Worm (Caenorhabditis elegans): ENCODE data around the gene Y57A10B.6.

Gene Y57A10B.6

DNA sequence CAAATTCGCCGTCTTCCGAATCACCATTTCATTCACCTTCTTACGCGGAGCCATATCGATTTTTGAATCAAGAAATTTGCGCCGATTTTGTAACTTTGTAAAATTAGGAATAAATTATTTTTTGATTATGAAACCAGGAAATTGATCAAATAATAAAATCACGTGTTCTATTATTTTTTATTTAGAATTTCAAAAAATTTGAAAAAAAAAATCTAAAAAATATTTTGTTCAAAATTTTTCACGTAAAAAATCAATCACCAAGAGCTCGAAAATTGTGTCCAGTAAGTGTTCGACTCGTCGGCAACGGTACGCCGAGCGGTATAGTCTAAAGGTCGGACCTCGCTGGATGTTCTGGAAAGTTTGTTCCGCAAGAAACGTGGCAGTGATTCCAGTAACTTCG is 3.8 kb downstream of the Y57A10B.6 start, which contains the start of gene Y57A10B.7:
Y57A10B.7 (minus strand) TSS at position 101 of the 400 bp plus-strand sequence.
- no peak for TF ChIP-seq lin-13 (GFP tag; optimal IDR thresholded peaks at IDR 0.05)
- no peak for TF ChIP-seq elt-3 (tag; optimal IDR thresholded peaks at IDR 0.05)
- no peak for TF ChIP-seq fkh-8 (tag; optimal IDR thresholded peaks at IDR 0.05)
- TF ChIP-seq ceh-63 (GFP tag; optimal IDR thresholded peaks at IDR 0.05) = no peak
- no peak for TF ChIP-seq hlh-17 (GFP tag; optimal IDR thresholded peaks at IDR 0.05; ENCODE audit: borderline replicate concordance)
- TF ChIP-seq mef-2 (tag; optimal IDR thresholded peaks at IDR 0.05) = no peak
- no peak for TF ChIP-seq mep-1 (tag; optimal IDR thresholded peaks at IDR 0.05)
- TF ChIP-seq pax-3 (tag; optimal IDR thresholded peaks at IDR 0.05) = no peak
- TF ChIP-seq ets-5 (GFP tag; IDR thresholded peaks at IDR 0.05) = no peak
- TF ChIP-seq grh-1 (GFP tag; IDR thresholded peaks at IDR 0.05) = no peak

DNA sequence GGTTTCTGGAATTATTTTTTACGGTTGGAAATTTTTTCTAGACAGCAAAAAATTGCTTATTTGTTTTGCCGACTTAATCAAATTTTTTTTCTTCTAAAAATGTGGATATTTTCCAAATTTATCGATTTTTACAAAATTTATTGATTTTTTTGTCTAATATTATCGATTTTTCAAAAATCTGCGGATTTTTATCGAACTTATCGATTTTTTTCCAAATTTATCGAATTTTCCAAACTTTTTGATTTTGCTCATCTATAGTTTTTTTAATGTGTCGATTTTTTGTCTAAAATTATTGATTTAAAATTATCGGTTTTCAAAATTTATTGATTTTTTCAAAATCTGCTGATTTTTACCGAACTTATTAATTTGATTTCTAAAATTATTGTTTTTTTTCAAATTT is 4.3 kb downstream of the Y57A10B.6 start:
- TF ChIP-seq grh-1 (GFP tag; IDR thresholded peaks at IDR 0.05) (no peak), C34B4.2 (tag; optimal IDR thresholded peaks at IDR 0.05) (no peak), unc-130 (tag; optimal IDR thresholded peaks at IDR 0.05) (no peak), isw-1 (GFP tag; IDR thresholded peaks at IDR 0.05) (no peak), mab-9 (GFP tag; IDR thresholded peaks at IDR 0.05) (no peak), nhr-11 (tag; optimal IDR thresholded peaks at IDR 0.05) (no peak), unc-62 (GFP tag; optimal IDR thresholded peaks at IDR 0.05) (no peak), nhr-12 (tag; optimal IDR thresholded peaks at IDR 0.05) (no peak), skn-1 (tag; optimal IDR thresholded peaks at IDR 0.05) (no peak), elt-3 (tag; optimal IDR thresholded peaks at IDR 0.05) (no peak), egl-13 (tag; optimal IDR thresholded peaks at IDR 0.05) (no peak), nhr-90 (tag; optimal IDR thresholded peaks at IDR 0.05; ENCODE audit: poor library complexity) (no peak), fkh-10 (GFP tag; optimal IDR thresholded peaks at IDR 0.05) (no peak), ces-1 (GFP tag; optimal IDR thresholded peaks at IDR 0.05) (no peak), mef-2 (tag; optimal IDR thresholded peaks at IDR 0.05) (no peak), tbx-2 (tag; optimal IDR thresholded peaks at IDR 0.05) (no peak), jun-1 (tag; optimal IDR thresholded peaks at IDR 0.05) (no peak), ceh-88 (GFP tag; IDR thresholded peaks at IDR 0.05) (no peak), nhr-84 (tag; optimal IDR thresholded peaks at IDR 0.05) (no peak), dpl-1 (GFP tag; optimal IDR thresholded peaks at IDR 0.05) (no peak)

DNA sequence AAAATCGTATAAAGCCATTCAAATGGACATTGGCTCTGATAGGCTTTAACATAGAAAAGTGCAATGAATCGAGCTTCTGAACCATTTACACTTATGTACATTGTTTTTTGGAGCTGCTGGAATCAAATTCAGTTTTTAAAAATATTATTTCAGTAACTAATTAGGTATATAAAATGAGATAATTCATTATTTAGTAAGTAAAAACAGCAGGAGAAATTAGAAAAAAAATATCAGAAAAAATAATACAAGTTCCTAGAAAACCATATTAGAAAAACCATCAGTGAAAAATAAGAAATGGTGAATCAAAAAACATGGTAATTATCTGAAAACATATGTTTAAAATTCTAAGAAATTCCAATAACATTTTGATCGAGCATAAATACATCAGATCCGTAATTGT is 7.8 kb downstream of the Y57A10B.6 start, which contains the start of gene F57G9.7:
F57G9.7 (minus strand) TSS at position 101 of the 400 bp plus-strand sequence.
- TF ChIP-seq pax-3 (tag; optimal IDR thresholded peaks at IDR 0.05) (peak; percentile 16), sox-4 (tag; optimal IDR thresholded peaks at IDR 0.05) (no peak), Y116A8C.19 (tag; optimal IDR thresholded peaks at IDR 0.05; ENCODE audit: borderline replicate concordance) (no peak), lir-3 (tag; optimal IDR thresholded peaks at IDR 0.05; ENCODE audit: poor library complexity) (no peak), fkh-8 (tag; optimal IDR thresholded peaks at IDR 0.05) (no peak)

DNA sequence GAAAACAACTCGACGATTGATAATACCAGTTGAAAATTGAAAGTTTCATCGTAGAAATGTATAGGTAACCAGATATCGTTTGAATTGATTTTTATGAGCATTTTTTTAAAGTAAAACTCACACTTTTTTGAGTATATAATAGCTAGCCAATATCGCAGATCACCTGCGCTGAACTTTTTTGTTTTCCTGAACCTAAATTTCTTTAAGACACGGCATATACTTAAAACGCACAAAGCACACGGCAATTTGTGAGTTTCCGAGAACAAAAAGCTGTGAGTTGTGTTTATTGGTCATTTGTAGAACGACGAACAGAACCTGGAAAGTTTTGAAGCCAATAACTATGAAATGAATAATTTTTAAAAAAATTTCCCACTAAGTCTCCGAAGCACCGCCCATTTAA is 11.9 kb downstream of the Y57A10B.6 start, which contains the start of gene sre-29:
sre-29 (minus strand) TSS at position 101 of the 400 bp plus-strand sequence.
- TF ChIP-seq lin-35 (GFP tag; optimal IDR thresholded peaks at IDR 0.05) (no peak), Y116A8C.19 (tag; optimal IDR thresholded peaks at IDR 0.05; ENCODE audit: borderline replicate concordance) (no peak), lin-39 (tag; optimal IDR thresholded peaks at IDR 0.05) (no peak), unc-98 (GFP tag; IDR thresholded peaks at IDR 0.05) (no peak), ceh-82 (tag; optimal IDR thresholded peaks at IDR 0.05) (no peak), zag-1 (tag; optimal IDR thresholded peaks at IDR 0.05) (no peak), ama-1 (optimal IDR thresholded peaks at IDR 0.05) (no peak), alr-1 (tag; optimal IDR thresholded peaks at IDR 0.05; ENCODE audit: borderline replicate concordance) (no peak), ceh-90 (tag; optimal IDR thresholded peaks at IDR 0.05) (no peak), jun-1 (tag; optimal IDR thresholded peaks at IDR 0.05) (no peak), nhr-12 (tag; optimal IDR thresholded peaks at IDR 0.05) (no peak), dpl-1 (GFP tag; optimal IDR thresholded peaks at IDR 0.05) (no peak), lin-15B (tag; optimal IDR thresholded peaks at IDR 0.05) (no peak), lir-3 (tag; optimal IDR thresholded peaks at IDR 0.05; ENCODE audit: poor library complexity) (no peak)
